Worm (Caenorhabditis elegans) whole organism, L3 larva: ENCODE measurements around the gene tlp-1.

Source experiments
- ZK546.5 ChIP-seq: sonication (generic microtip); optimal IDR thresholded peaks from 2 replicates; lab custom pipeline; 2017; ENCODE audit warnings: missing biosample characterization, missing genetic modification characterization
- ama-1 ChIP-seq: fragments of 150-350 bp; optimal IDR thresholded peaks from 2 replicates; lab custom pipeline; 2018
- ztf-4 ChIP-seq: fragments of 150-350 bp; optimal IDR thresholded peaks from 2 replicates; lab custom pipeline; 2014; ENCODE audit warnings: missing biosample characterization, missing genetic modification characterization

DNA sequence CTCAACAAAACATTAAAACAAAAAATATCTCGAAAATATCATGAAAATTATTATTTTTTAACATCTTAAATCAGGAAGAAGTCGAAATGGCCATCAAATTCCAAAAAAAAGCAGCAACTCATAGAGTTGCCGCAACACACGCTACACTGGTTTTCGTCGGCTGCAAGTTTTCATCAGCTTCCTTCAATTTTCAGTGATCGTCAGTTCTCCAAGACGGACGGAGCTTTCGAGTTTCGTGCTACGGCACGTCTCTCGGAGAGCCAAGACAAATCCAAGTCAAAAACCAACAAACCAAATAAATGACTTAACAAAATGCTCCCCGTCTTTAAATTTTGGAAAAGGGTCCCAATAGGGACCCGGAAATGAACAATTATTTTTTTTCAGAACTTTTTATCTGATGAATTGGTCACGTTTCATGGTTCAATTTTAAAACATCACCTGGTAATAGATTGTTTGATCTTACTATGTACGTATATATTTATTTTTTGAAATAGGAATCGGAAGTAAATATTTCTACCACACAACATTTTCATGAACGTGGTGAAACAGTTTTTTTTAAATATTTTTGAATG, 5.3 kb upstream of the tlp-1 start:
- TF ChIP-seq ZK546.5 (tag; lab: Kevin White, UChicago) (no peak), ama-1 (lab: Kevin White, UChicago) (no peak), ztf-4 (tag; lab: Kevin White, UChicago) (no peak)
